Worm (Caenorhabditis elegans): ENCODE measurements around the gene faah-6.

- TF ChIP-seq sma-3 (GFP tag; optimal IDR thresholded peaks at IDR 0.05), result no peak
- TF ChIP-seq mbf-1 (tag; optimal IDR thresholded peaks at IDR 0.05), result no peak
- TF ChIP-seq nhr-237 (tag; optimal IDR thresholded peaks at IDR 0.05), result no peak
- TF ChIP-seq ztf-11 (tag; optimal IDR thresholded peaks at IDR 0.05), result no peak
These were observed 49.7 kb downstream of the faah-6 start, which contains the start of gene pqn-84 for ce11 chrIII:11699959-11700358.

Data from whole organism, L2 larva.